Worm (Caenorhabditis elegans): ENCODE data around the gene Y19D10B.8.
"Not testable (repeated sequence)": the region's sequence is repeated elsewhere in the genome, so short reads cannot be mapped to it uniquely, and the experiment has no call there.

The Y19D10B.8 gene

DNA sequence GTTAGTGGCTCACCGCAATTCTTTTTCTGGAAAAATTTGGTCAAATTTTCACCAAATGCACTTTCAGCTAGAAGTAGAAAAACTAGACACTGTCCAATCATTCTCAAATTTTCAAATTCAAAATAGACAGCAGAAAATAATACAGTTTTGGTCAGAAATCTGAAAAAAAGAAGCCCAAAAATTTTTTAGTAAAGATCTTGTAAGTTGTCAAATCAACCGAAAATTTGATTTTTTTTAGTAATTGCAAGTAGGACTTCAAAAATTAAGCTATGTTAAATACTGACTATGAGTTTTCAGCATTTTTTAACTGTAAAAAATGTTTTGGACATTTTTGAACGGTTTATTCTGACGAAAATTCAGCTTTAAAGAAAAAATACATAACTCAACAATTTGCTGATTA is at the start of gene Y19D10B.8:
Gene Y19D10B.8, minus strand, starts transcription at position 101 of the 400 bp plus-strand sequence.
- TF ChIP-seq unc-62 (GFP tag; optimal IDR thresholded peaks at IDR 0.05): no peak

DNA sequence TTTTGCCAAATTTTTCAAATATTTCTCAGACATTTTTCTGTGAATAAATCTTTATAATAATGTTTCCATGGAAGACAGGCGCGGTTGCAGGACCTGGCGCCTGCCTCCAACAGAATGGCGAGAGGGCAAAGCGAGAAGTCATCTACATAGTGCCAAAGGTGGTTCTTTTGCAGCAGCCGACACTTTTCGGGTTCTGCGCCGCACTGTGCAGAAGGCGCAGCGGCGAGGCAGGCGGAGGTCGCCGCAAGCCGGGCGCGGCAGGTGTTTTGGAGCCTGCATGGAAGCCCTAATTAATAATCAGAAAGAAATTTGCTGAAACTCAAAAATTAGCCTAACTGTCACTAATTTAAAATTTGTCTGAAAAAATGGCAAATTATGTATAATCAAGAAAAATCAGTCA is 42.8 kb upstream of the Y19D10B.8 start:
- no peak for TF ChIP-seq unc-62 (GFP tag; optimal IDR thresholded peaks at IDR 0.05)

DNA sequence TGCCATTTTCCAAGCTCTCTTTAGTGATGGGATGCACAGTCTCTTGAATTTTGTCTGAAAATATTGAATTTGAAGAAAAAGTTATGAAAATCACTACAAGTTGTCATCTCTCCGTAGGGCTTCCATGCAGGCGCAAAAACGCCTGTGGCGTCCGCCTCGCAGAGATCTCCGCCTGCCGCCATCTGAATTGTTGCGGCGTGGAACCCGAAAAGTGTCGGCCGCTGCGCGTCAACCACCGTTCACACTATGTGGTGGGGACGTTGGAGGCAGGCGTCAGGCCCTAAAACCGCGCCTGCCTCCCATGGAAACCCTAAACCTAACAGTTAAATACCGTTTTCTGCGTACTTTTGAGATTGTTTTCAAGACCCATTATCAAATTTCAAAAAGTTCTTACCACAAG is 41.3 kb upstream of the Y19D10B.8 start:
- TF ChIP-seq unc-62 (GFP tag; optimal IDR thresholded peaks at IDR 0.05): no peak

DNA sequence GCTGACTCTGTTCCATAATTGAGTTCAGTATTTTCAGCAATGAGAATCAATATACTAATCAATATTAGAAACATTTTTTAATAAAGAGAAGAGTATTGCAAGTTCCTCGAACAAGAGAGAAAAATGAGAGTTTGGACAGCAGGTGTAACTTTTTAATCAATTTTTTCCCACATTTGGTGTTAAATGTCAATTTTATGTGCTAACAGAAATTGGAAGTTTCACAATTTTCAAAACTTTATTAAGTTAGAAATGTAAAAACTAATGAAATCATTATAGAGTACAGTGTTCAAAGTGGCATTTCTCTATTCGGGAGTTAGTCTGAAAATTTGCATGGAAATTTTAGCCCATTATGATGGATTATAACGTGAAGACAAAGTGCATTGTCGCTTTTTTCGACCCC is 40.5 kb upstream of the Y19D10B.8 start, which contains the start of gene irld-30:
Gene irld-30, minus strand, starts transcription at position 101 of the 400 bp plus-strand sequence.
- TF ChIP-seq unc-62 (GFP tag; optimal IDR thresholded peaks at IDR 0.05): no peak

DNA sequence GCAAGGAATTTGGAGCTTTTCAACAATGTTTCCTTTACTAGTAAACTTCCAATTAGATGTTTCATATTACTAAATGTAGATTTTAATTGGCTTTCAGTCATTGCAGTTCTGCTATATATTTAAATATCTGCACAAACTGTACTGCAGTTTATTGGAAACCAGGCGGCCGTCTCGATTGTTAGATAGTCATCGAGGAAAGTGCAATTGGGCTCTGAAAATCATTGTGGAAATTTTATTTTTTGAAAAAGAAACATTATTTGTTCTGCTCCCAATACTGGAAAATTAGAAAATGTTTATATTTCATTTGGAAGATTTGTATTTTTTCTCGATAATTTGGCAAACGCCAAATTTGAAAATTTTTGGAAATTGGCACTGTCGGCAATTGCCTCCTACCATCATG is 37.7 kb upstream of the Y19D10B.8 start, which contains the start of gene irld-29:
Gene irld-29, minus strand, starts transcription at position 101 of the 400 bp plus-strand sequence.
- TF ChIP-seq unc-62 (GFP tag; optimal IDR thresholded peaks at IDR 0.05): no peak

DNA sequence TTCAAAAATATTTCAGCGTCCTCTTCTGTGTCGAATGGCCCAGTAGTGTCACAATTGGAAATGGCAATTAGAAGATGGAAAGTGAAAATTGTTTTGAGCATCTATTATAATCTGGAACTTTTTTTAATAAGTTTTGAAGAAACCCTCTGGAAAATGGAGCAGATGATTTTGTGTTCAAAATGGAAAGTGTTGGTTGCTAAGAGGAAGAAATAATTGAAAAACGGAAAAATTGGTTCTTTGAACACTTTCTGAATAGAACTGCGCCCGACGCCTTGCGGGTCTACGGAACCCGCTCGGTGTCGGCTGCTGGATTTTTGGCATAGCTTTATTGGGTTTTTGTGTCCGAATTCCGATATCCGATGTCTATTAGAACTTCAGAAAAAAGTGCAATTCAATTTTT is 35.3 kb upstream of the Y19D10B.8 start, which contains the start of gene irld-28:
Gene irld-28, minus strand, starts transcription at position 101 of the 400 bp plus-strand sequence.
- TF ChIP-seq unc-62 (GFP tag; optimal IDR thresholded peaks at IDR 0.05): no peak

DNA sequence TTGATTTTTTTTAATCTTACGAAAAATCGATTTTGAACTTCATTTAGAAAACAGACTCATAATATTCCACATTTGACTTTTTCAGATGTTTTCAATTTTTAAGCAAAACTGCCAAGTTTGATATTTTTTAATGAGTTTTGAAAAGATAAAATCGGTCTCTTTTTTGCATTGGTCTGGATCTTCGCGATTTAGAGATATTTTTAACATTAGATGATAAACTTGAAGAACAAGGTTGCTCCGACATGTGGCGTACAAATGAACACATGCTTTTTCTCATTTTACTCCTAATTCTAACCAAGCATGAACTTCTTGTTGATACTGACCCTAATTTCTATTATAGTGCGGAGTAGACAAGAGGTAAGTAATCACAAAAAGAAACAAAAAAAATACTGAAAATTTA is 30.8 kb upstream of the Y19D10B.8 start, which contains the start of gene irld-32:
Gene irld-32, plus strand, starts transcription at position 301 of the 400 bp plus-strand sequence.
- not testable (repeated sequence) for TF ChIP-seq unc-62 (GFP tag; optimal IDR thresholded peaks at IDR 0.05)

DNA sequence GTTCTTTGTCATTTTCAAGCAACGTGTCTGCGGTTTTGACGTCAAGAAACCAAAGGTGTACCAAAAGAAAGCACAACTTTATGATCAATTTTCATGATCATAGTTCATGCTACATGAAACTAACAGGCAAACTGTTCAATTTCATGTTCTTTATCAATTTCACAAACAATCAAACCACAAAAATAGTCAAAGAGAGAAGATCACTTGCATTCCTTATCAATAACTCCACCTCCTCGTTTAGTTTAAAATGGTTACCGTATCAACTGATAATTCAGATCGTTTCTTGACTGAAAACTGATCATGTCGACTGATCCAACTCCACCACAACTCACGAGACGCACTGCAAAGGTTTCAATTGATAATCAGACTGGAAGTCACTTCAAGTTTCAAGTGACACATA is 29.3 kb upstream of the Y19D10B.8 start, which contains the start of gene pud-1.1:
Gene pud-1.1, plus strand, starts transcription at position 301 of the 400 bp plus-strand sequence.
- TF ChIP-seq unc-62 (GFP tag; optimal IDR thresholded peaks at IDR 0.05): not testable (repeated sequence)

DNA sequence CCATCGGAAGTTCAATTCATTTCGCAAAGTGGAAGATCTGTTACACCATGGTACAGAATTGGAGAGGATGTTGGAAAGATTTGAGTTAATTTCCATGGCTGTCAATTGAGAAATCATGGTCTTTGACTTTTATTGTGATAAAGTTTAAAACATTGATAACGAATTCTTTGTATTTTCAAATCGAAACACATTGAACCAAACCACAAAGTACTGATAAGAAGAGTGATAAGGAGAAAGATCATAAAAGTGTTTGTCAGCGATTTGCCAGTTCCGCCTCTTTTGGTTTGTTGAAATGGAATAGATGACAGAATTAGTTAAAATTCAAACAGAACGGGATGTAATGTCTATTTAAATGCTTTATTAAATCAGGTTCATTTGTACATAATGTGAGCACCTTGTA is 26.3 kb upstream of the Y19D10B.8 start:
- no peak for TF ChIP-seq unc-62 (GFP tag; optimal IDR thresholded peaks at IDR 0.05)

DNA sequence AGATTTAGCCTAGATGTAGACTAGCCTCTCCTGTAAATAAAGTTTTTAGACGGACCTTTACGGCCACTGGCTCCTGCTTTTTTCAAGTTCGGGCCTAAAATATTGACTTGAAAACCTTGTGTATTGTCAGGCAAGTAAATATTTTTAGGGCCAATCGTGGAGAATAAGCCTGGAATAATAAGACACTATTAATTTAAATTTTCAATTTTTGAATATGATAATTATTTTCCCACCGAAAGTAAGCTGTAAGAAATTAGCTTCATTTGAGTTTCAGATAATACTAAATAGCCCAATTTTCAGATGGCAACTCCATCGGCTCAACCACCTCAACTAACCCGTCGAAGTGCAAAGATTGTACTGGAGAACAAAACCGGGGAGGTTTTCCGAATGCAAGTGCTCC is 25.6 kb upstream of the Y19D10B.8 start, which contains the start of gene pud-4:
Gene pud-4, plus strand, starts transcription at position 301 of the 400 bp plus-strand sequence.
- no peak for TF ChIP-seq unc-62 (GFP tag; optimal IDR thresholded peaks at IDR 0.05)

DNA sequence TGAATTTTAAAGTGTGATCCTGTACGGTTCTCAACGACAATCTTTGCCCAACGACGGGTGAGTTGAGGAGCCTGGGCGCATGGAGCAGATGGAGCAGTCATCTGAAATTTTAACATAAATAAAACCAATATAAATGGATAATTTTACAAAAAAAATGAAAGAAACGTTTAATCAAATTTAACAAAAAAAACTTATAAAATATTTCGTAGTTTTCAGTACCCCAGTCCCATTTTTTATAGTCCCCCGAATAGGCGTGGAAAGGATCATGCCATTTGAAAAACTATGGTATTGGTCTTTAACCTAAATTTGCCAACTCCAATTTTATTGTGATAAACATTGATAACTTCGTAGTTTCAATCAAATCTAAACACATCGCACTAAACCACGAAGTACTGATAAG is 24.2 kb upstream of the Y19D10B.8 start, which contains the start of gene pud-3:
Gene pud-3, minus strand, starts transcription at position 101 of the 400 bp plus-strand sequence.
- TF ChIP-seq unc-62 (GFP tag; optimal IDR thresholded peaks at IDR 0.05): no peak

DNA sequence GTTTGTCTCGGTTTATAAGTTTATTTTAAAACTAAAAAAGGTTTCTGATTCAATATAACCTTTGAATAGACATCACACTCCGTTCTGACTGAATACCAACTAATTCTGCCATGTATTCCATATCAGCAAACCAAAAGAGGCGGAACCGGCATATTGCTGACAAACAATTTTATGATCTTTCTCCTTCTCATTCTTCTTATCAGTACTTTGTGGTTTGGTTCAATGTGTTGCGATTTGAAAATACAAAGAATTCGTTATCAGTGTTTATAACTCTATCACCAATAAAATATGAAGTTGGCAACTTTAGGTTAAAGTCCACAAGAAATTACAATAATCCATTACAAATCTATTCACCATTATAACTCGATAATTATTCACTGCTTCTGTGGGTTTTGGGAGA is 23.5 kb upstream of the Y19D10B.8 start:
- TF ChIP-seq unc-62 (GFP tag; optimal IDR thresholded peaks at IDR 0.05): no peak

DNA sequence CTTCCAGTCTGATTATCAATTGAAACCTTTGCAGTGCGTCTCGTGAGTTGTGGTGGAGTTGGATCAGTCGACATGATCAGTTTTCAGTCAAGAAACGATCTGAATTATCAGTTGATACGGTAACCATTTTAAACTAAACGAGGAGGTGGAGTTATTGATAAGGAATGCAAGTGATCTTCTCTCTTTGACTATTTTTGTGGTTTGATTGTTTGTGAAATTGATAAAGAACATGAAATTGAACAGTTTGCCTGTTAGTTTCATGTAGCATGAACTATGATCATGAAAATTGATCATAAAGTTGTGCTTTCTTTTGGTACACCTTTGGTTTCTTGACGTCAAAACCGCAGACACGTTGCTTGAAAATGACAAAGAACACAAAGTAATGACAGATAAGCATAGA is 21.7 kb upstream of the Y19D10B.8 start, which contains the start of gene pud-1.2:
Gene pud-1.2, minus strand, starts transcription at position 101 of the 400 bp plus-strand sequence.
- TF ChIP-seq unc-62 (GFP tag; optimal IDR thresholded peaks at IDR 0.05): not testable (repeated sequence)

DNA sequence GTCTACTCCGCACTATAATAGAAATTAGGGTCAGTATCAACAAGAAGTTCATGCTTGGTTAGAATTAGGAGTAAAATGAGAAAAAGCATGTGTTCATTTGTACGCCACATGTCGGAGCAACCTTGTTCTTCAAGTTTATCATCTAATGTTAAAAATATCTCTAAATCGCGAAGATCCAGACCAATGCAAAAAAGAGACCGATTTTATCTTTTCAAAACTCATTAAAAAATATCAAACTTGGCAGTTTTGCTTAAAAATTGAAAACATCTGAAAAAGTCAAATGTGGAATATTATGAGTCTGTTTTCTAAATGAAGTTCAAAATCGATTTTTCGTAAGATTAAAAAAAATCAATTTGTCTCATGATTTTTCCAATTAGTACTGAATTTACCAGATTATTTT is 20.2 kb upstream of the Y19D10B.8 start, which contains the start of gene Y19D10B.6:
Gene Y19D10B.6, minus strand, starts transcription at position 101 of the 400 bp plus-strand sequence.
- TF ChIP-seq unc-62 (GFP tag; optimal IDR thresholded peaks at IDR 0.05): not testable (repeated sequence)

DNA sequence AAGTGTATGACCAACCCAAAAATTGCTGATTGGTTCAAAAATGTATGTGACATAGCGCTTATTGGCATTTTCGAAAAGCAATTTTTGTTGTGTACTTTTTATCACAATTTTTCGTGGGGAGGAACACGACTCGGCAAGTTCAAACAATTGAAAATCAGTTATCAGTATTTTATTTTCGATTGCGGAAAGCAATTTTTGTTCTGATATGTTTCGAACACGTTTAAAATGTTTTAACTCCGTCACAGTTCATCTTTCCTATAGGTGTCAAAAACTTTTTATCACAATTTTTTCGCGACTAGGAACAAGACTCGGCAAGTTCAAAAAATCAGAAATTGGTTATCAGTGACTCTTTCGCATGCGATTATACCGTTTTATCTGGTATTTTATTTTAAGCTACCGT is 7.4 kb upstream of the Y19D10B.8 start:
- TF ChIP-seq unc-62 (GFP tag; optimal IDR thresholded peaks at IDR 0.05): no peak

DNA sequence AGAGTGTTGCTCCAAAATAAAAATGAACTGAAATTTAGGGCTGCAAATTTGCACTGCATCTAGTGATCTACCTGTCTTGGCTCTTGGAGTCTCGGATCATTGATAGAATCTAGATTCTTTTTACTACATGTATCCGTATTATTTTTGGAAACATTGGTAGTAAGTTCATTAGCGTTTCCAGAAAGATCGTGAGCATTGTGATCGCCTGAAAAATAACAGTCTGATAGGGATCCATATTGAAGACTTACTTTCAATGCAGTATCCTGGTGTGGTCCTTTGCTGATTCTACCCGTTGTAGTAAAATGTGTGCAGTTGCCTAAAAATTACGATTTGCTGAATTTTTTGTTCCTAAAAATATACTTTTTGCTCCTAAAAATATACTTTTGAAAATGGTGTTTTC is 5.6 kb upstream of the Y19D10B.8 start:
- TF ChIP-seq unc-62 (GFP tag; optimal IDR thresholded peaks at IDR 0.05): no peak

DNA sequence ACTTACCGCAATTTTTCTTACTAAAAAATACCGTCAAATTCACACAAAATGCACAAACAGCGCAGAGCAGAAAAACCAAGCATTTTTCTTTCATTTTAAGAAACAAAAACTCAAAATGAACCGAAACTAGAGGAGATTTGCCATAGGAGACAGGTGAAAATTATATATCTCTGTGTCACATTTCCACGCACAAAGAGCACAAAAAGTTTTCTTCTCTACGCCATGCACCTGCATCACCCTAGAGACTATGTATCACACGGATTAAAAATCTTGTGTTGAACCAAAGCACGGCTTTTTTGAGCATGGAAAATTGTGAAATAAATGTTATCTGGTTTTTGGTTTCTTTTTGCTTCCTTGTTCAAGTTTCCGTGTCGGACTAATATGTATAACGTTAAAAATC is 3.0 kb upstream of the Y19D10B.8 start, which contains the start of gene irld-15:
Gene irld-15, minus strand, starts transcription at position 101 of the 400 bp plus-strand sequence.
- no peak for TF ChIP-seq unc-62 (GFP tag; optimal IDR thresholded peaks at IDR 0.05)
